Worm (Caenorhabditis elegans) whole organism, L4 larva: Measurements from ENCODE around the gene rdl-1.

Experiments used
- F26F4.8 ChIP-seq: fragments of 200-800 bp; sonication (Bioruptor generic); conservative IDR thresholded peaks from 2 replicates; pipeline ENCODE4 v1.3.6; 2022; ENCODE audit warnings: missing genetic modification characterization, missing compliant biosample characterization
- mep-1 ChIP-seq: fragments of 150-350 bp; sonication (generic microtip); optimal IDR thresholded peaks from 3 replicates; lab custom pipeline; 2014; ENCODE audit warnings: missing biosample characterization, missing genetic modification characterization
- mes-2 ChIP-seq: sonication (generic microtip); optimal IDR thresholded peaks from 2 replicates; lab custom pipeline; 2016; ENCODE audit warnings: missing genotype, mild to moderate bottlenecking, missing genetic modification characterization, missing compliant biosample characterization; ENCODE audit not compliant: poor library complexity, severe bottlenecking
- nhr-41 ChIP-seq: fragments of 200-800 bp; sonication (Bioruptor generic); IDR thresholded peaks from 2 replicates; pipeline ENCODE4 v1.3.6; 2022; ENCODE audit warnings: missing genetic modification reagents, missing genetic modification characterization, missing compliant biosample characterization

DNA sequence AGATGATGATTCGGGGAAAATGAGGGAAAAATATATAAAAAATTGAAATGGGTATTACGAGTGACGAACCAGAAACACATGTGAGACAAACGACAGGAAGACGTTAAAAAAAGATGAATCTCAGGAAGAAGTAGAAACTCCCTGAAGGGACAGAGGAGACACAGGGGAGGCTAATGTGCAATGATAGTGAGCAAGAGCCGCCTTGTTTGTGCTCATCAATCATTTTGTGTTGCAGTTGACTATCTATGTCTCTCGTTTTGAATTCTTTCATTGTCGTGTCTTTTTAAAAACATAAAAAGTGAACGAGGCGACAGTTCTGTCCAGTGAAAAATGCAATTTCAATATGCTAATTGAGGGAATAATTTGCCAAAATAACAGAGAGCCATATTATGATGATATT is 45.1 kb downstream of the rdl-1 start:
- TF ChIP-seq nhr-41 (GFP tag; lab: Robert Waterston, UW) (no peak), mep-1 (tag; lab: Kevin White, UChicago) (no peak), F26F4.8 (GFP tag; lab: Robert Waterston, UW) (no peak), mes-2 (no peak)
